Worm (Caenorhabditis elegans) whole organism, L2 larva: ENCODE results near the gene try-8.

ENCODE experiments used
- F13H6.1 ChIP-seq: sonication (generic microtip); optimal IDR thresholded peaks from 2 replicates; lab custom pipeline; 2016; ENCODE audit warnings: missing genetic modification characterization, missing compliant biosample characterization
- egl-27 ChIP-seq: sonication (generic microtip); optimal IDR thresholded peaks from 3 replicates; lab custom pipeline; 2017; ENCODE audit warnings: missing biosample characterization, missing genetic modification reagents, missing genetic modification characterization
- elt-1 ChIP-seq: fragments of 150-350 bp; optimal IDR thresholded peaks from 2 replicates; lab custom pipeline; 2014; ENCODE audit warnings: missing biosample characterization, missing genetic modification characterization
- elt-3 ChIP-seq: sonication (generic microtip); optimal IDR thresholded peaks from 2 replicates; lab custom pipeline; 2017; ENCODE audit warnings: missing biosample characterization, missing genetic modification characterization
- fos-1 ChIP-seq: fragments of 150-350 bp; optimal IDR thresholded peaks from 2 replicates; lab custom pipeline; 2014; ENCODE audit warnings: missing biosample characterization, missing genetic modification characterization
- mdl-1 ChIP-seq, 2 experiments: fragments of 150-350 bp in 1 of 2; sonication (generic microtip) in 1 of 2; optimal IDR thresholded peaks; 2 replicates each; lab custom pipeline; 2017; ENCODE audit warnings: missing biosample characterization in 2 of 2, missing genetic modification characterization in 2 of 2
- nhr-11 ChIP-seq: fragments of 150-350 bp; optimal IDR thresholded peaks from 2 replicates; lab custom pipeline; 2014; ENCODE audit warnings: missing biosample characterization, missing genetic modification characterization
- nhr-25 ChIP-seq: fragments of 150-350 bp; sonication (generic microtip); optimal IDR thresholded peaks from 3 replicates; lab custom pipeline; 2014; ENCODE audit warnings: missing biosample characterization, missing genetic modification characterization
- nhr-6 ChIP-seq: fragments of 150-350 bp; optimal IDR thresholded peaks from 2 replicates; lab custom pipeline; 2014; ENCODE audit warnings: missing biosample characterization, missing genetic modification characterization
- snpc-4 ChIP-seq: fragments of 150-350 bp; optimal IDR thresholded peaks from 2 replicates; lab custom pipeline; 2014; ENCODE audit warnings: missing biosample characterization, missing genetic modification characterization
- ztf-11 ChIP-seq: sonication (generic microtip); optimal IDR thresholded peaks from 2 replicates; lab custom pipeline; 2017; ENCODE audit warnings: missing biosample characterization, missing genetic modification characterization

DNA sequence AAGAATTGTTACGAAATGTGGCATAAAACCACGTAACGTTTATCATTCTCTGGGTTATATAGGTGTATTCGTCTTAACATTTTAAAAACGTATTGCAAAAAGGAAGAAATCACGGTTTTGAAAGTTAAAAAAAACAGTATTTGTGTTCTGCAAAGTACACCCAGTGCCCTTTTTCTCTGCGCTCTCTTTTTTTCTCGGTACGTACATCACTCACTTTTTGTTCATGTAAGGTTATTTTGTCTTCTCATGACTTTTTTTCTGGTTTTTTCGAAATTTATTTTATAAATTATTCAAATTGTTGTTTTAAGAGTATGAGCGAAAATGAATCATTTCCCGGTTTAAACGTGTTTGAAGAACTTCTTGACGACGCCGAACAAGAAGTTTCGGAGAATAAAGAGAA lies 7.2 kb downstream of the try-8 start, which contains the start of gene F25E5.5:
- TF ChIP-seq egl-27 (no peak), ztf-11 (no peak), snpc-4 (tag; lab: Kevin White, UChicago) (no peak), nhr-6 (tag; lab: Kevin White, UChicago) (no peak), mdl-1 (tag; optimal IDR thresholded peaks at IDR 0.05; lab: Kevin White, UChicago) (no peak), nhr-25 (tag; lab: Kevin White, UChicago) (no peak), fos-1 (tag; lab: Kevin White, UChicago) (no peak), F13H6.1 (no peak), elt-1 (tag; lab: Kevin White, UChicago) (no peak), elt-3 (tag; lab: Kevin White, UChicago) (no peak), nhr-11 (tag; lab: Kevin White, UChicago) (no peak)
